Worm (Caenorhabditis elegans) whole organism, L1 larva: ENCODE measurements around the gene T05C12.15.

Source experiments
- C34B4.2 ChIP-seq: sonication (generic microtip); optimal IDR thresholded peaks from 2 replicates; lab custom pipeline; 2017; ENCODE audit warnings: mild to moderate bottlenecking, missing genetic modification characterization, missing compliant biosample characterization
- aly-2 ChIP-seq: fragments of 150-350 bp; optimal IDR thresholded peaks from 2 replicates; lab custom pipeline; 2014; ENCODE audit warnings: missing biosample characterization, missing genetic modification characterization
- ceh-82 ChIP-seq, 3 experiments: fragments of 150-350 bp in 1 of 3; sonication (generic microtip) in 2 of 3; optimal IDR thresholded peaks; 2 replicates each; lab custom pipeline; 2014 to 2017; ENCODE audit warnings: missing biosample characterization in 3 of 3, missing genetic modification characterization in 3 of 3
- egl-27 ChIP-seq, 2 experiments: fragments of 150-350 bp in 1 of 2; sonication (generic microtip); optimal IDR thresholded peaks; 3 replicates each; lab custom pipeline; 2017 to 2018; ENCODE audit warnings: missing biosample characterization in 2 of 2, missing genetic modification characterization in 2 of 2, missing genetic modification reagents in 2 of 2
- elt-2 ChIP-seq: sonication (generic microtip); optimal IDR thresholded peaks from 2 replicates; lab custom pipeline; 2016; ENCODE audit warnings: missing genetic modification characterization, mild to moderate bottlenecking, inconsistent platforms, missing compliant biosample characterization, missing genetic modification reagents
- elt-3 ChIP-seq, 6 experiments: fragments of 150-350 bp in 1 of 6; sonication (generic microtip); optimal IDR thresholded peaks; 2 replicates each; lab custom pipeline; 2017 to 2018; ENCODE audit warnings: missing biosample characterization in 6 of 6, missing genetic modification characterization in 6 of 6, inconsistent platforms in 1 of 6
- fos-1 ChIP-seq: fragments of 150-350 bp; optimal IDR thresholded peaks from 2 replicates; lab custom pipeline; 2014; ENCODE audit warnings: missing biosample characterization, missing genetic modification characterization
- lin-39 ChIP-seq: fragments of 150-350 bp; optimal IDR thresholded peaks from 2 replicates; lab custom pipeline; 2014; ENCODE audit warnings: missing biosample characterization, missing genetic modification reagents, missing genetic modification characterization
- nhr-11 ChIP-seq: fragments of 150-350 bp; optimal IDR thresholded peaks from 2 replicates; lab custom pipeline; 2014; ENCODE audit warnings: missing biosample characterization, missing genetic modification characterization
- nhr-28 ChIP-seq: fragments of 150-350 bp; optimal IDR thresholded peaks from 2 replicates; lab custom pipeline; 2014; ENCODE audit warnings: missing biosample characterization, missing genetic modification characterization
- nhr-71 ChIP-seq: sonication (generic microtip); optimal IDR thresholded peaks from 2 replicates; lab custom pipeline; 2016; ENCODE audit warnings: mild to moderate bottlenecking, missing genetic modification characterization, moderate library complexity, missing compliant biosample characterization
- nhr-90 ChIP-seq: sonication (generic microtip); optimal IDR thresholded peaks from 2 replicates; lab custom pipeline; 2016; ENCODE audit warnings: mild to moderate bottlenecking, missing genetic modification characterization, missing compliant biosample characterization; ENCODE audit not compliant: poor library complexity
- unc-130 ChIP-seq: fragments of 150-350 bp; optimal IDR thresholded peaks from 2 replicates; lab custom pipeline; 2017; ENCODE audit warnings: missing biosample characterization, missing genetic modification characterization, inconsistent platforms
- zip-4 ChIP-seq: fragments of 200-800 bp; sonication (Bioruptor generic); optimal IDR thresholded peaks from 2 replicates; lab custom pipeline; 2018; ENCODE audit warnings: mild to moderate bottlenecking, missing genetic modification characterization, moderate library complexity, missing compliant biosample characterization

DNA sequence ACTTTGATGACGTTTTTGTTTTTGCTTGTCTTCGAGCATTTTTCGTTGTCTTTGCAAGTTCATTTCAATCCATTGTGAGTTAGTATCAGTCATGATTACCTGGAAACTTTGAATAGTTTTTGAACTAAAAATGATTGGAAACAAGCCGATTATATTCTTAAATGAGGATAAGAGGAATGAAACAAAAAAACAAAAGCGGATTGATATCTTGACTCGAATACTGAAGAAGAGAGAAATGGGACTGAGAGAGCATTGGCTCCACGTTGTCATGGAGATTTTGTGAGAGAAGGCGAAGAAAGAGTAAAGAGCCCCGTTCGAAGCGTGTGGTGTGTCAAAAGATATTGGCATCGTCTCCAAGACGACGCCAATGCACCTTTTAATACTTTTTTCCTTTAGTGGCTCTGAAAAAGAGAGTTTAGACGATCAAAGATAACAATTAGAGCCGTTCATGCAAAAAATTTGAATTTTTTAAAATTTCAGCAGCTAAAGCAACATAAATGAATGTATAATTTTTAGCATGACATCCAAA is 12.5 kb upstream of the T05C12.15 start, which contains the start of the genes tub-1 and tmem-138:
- no peak for TF ChIP-seq C34B4.2 (tag; lab: Kevin White, UChicago)
- no peak for TF ChIP-seq nhr-28
- no peak for TF ChIP-seq zip-4
- TF ChIP-seq fos-1 (tag; lab: Kevin White, UChicago), result no peak
- no peak for TF ChIP-seq ceh-82 (tag; optimal IDR thresholded peaks at IDR 0.05; lab: Kevin White, UChicago)
- TF ChIP-seq unc-130 (tag; lab: Kevin White, UChicago), result no peak
- TF ChIP-seq elt-2 (tag; lab: Kevin White, UChicago), result no peak
- no peak for TF ChIP-seq nhr-11 (tag; lab: Kevin White, UChicago)
- TF ChIP-seq nhr-71 (tag; lab: Kevin White, UChicago), result no peak
- TF ChIP-seq aly-2, result no peak
- TF ChIP-seq nhr-90 (tag; lab: Kevin White, UChicago), result no peak
- no peak for TF ChIP-seq elt-3 (tag; optimal IDR thresholded peaks at IDR 0.05; lab: Kevin White, UChicago)
- TF ChIP-seq lin-39, result no peak
- no peak for TF ChIP-seq egl-27 (tag; optimal IDR thresholded peaks at IDR 0.05; lab: Kevin White, UChicago)
